Worm (Caenorhabditis elegans) whole organism, L3 larva: ENCODE measurements around the gene C02D5.2.

Source experiments
- R02D3.7 ChIP-seq: fragments of 150-350 bp; optimal IDR thresholded peaks from 2 replicates; lab custom pipeline; 2014; ENCODE audit warnings: missing biosample characterization, missing genetic modification characterization
- ZK546.5 ChIP-seq: sonication (generic microtip); optimal IDR thresholded peaks from 2 replicates; lab custom pipeline; 2017; ENCODE audit warnings: missing biosample characterization, missing genetic modification characterization
- aly-2 ChIP-seq: fragments of 150-350 bp; optimal IDR thresholded peaks from 2 replicates; lab custom pipeline; 2014; ENCODE audit warnings: missing biosample characterization, missing genetic modification characterization
- ama-1 ChIP-seq: fragments of 150-350 bp; optimal IDR thresholded peaks from 2 replicates; lab custom pipeline; 2018
- ceh-16 ChIP-seq: sonication (generic microtip); optimal IDR thresholded peaks from 2 replicates; lab custom pipeline; 2017; ENCODE audit warnings: missing biosample characterization, missing genetic modification characterization
- ceh-28 ChIP-seq: fragments of 150-350 bp; optimal IDR thresholded peaks from 2 replicates; lab custom pipeline; 2014; ENCODE audit warnings: missing biosample characterization, missing genetic modification reagents, missing genetic modification characterization
- ceh-82 ChIP-seq: fragments of 150-350 bp; optimal IDR thresholded peaks from 2 replicates; lab custom pipeline; 2014; ENCODE audit warnings: missing biosample characterization, missing genetic modification characterization
- ceh-9 ChIP-seq: sonication (generic microtip); optimal IDR thresholded peaks from 2 replicates; lab custom pipeline; 2018; ENCODE audit warnings: missing biosample characterization, missing genetic modification characterization
- daf-12 ChIP-seq: fragments of 150-350 bp; optimal IDR thresholded peaks from 2 replicates; lab custom pipeline; 2014; ENCODE audit warnings: missing biosample characterization, missing genetic modification reagents, missing genetic modification characterization
- egl-27 ChIP-seq: sonication (generic microtip); optimal IDR thresholded peaks from 4 replicates; lab custom pipeline; 2017; ENCODE audit warnings: missing biosample characterization, missing genetic modification reagents, missing genetic modification characterization
- egl-5 ChIP-seq: fragments of 150-350 bp; optimal IDR thresholded peaks from 2 replicates; lab custom pipeline; 2017; ENCODE audit warnings: missing biosample characterization, missing genetic modification reagents, missing genetic modification characterization, inconsistent platforms
- elt-1 ChIP-seq: fragments of 150-350 bp; optimal IDR thresholded peaks from 2 replicates; lab custom pipeline; 2014; ENCODE audit warnings: missing biosample characterization, missing genetic modification characterization
- elt-2 ChIP-seq: sonication (generic microtip); optimal IDR thresholded peaks from 2 replicates; lab custom pipeline; 2016; ENCODE audit warnings: missing genetic modification reagents, mild to moderate bottlenecking, missing genetic modification characterization, missing compliant biosample characterization
- elt-3 ChIP-seq, 3 experiments: fragments of 150-350 bp in 1 of 3; sonication (generic microtip) in 2 of 3; optimal IDR thresholded peaks; 2 replicates in 2 of 3; 4 replicates in 1 of 3; lab custom pipeline; 2014 to 2017; ENCODE audit warnings: missing biosample characterization in 3 of 3, missing genetic modification characterization in 3 of 3
- eor-1 ChIP-seq, 2 experiments: fragments of 150-350 bp; optimal IDR thresholded peaks; 2 replicates each; lab custom pipeline; 2014 to 2018; ENCODE audit warnings: missing biosample characterization in 2 of 2, missing genetic modification characterization in 2 of 2
- fkh-10 ChIP-seq: sonication (generic microtip); optimal IDR thresholded peaks from 2 replicates; lab custom pipeline; 2017; ENCODE audit warnings: missing biosample characterization, missing genetic modification reagents, missing genetic modification characterization
- fkh-2 ChIP-seq: fragments of 150-350 bp; optimal IDR thresholded peaks from 2 replicates; lab custom pipeline; 2014; ENCODE audit warnings: missing biosample characterization, missing genetic modification reagents, missing genetic modification characterization
- fos-1 ChIP-seq: fragments of 150-350 bp; optimal IDR thresholded peaks from 2 replicates; lab custom pipeline; 2014; ENCODE audit warnings: missing biosample characterization, missing genetic modification characterization
- hmg-11 ChIP-seq: sonication (generic microtip); optimal IDR thresholded peaks from 2 replicates; lab custom pipeline; 2016; ENCODE audit warnings: missing genetic modification characterization, missing compliant biosample characterization
- jun-1 ChIP-seq: fragments of 150-350 bp; optimal IDR thresholded peaks from 2 replicates; lab custom pipeline; 2014; ENCODE audit warnings: missing biosample characterization, missing genetic modification reagents, missing genetic modification characterization
- lin-15B ChIP-seq: fragments of 150-350 bp; optimal IDR thresholded peaks from 2 replicates; lab custom pipeline; 2014; ENCODE audit warnings: missing biosample characterization, missing genetic modification characterization
- lin-39 ChIP-seq: fragments of 150-350 bp; optimal IDR thresholded peaks from 2 replicates; lab custom pipeline; 2018; ENCODE audit warnings: missing biosample characterization, missing genetic modification reagents, missing genetic modification characterization
- lsy-12 ChIP-seq: sonication (generic microtip); optimal IDR thresholded peaks from 2 replicates; lab custom pipeline; 2016; ENCODE audit warnings: mild to moderate bottlenecking, missing genetic modification characterization, missing compliant biosample characterization
- mdl-1 ChIP-seq: fragments of 150-350 bp; optimal IDR thresholded peaks from 2 replicates; lab custom pipeline; 2014; ENCODE audit warnings: missing biosample characterization, missing genetic modification characterization
- mml-1 ChIP-seq: fragments of 150-350 bp; sonication (generic microtip); optimal IDR thresholded peaks from 3 replicates; lab custom pipeline; 2014; ENCODE audit warnings: missing biosample characterization, missing genetic modification characterization
- nfya-1 ChIP-seq: sonication (generic microtip); optimal IDR thresholded peaks from 2 replicates; lab custom pipeline; 2017; ENCODE audit warnings: missing genetic modification characterization, mild to moderate bottlenecking, missing compliant biosample characterization, antibody characterized with exemption, moderate library complexity; ENCODE audit not compliant: insufficient read depth
- nhr-11 ChIP-seq: fragments of 150-350 bp; optimal IDR thresholded peaks from 2 replicates; lab custom pipeline; 2014; ENCODE audit warnings: missing biosample characterization, missing genetic modification characterization
- nhr-12 ChIP-seq: fragments of 150-350 bp; optimal IDR thresholded peaks from 2 replicates; lab custom pipeline; 2014; ENCODE audit warnings: missing biosample characterization, missing genetic modification characterization
- nhr-23 ChIP-seq: fragments of 150-350 bp; optimal IDR thresholded peaks from 2 replicates; lab custom pipeline; 2014; ENCODE audit warnings: missing biosample characterization, missing genetic modification reagents, missing genetic modification characterization
- nhr-25 ChIP-seq: sonication (generic microtip); optimal IDR thresholded peaks from 2 replicates; lab custom pipeline; 2017; ENCODE audit warnings: missing biosample characterization, missing genetic modification characterization
- nhr-28 ChIP-seq: fragments of 150-350 bp; optimal IDR thresholded peaks from 2 replicates; lab custom pipeline; 2014; ENCODE audit warnings: missing biosample characterization, missing genetic modification characterization
- nhr-67 ChIP-seq: fragments of 150-350 bp; optimal IDR thresholded peaks from 2 replicates; lab custom pipeline; 2014; ENCODE audit warnings: missing biosample characterization, missing genetic modification characterization
- nhr-76 ChIP-seq: fragments of 150-350 bp; sonication (generic microtip); optimal IDR thresholded peaks from 5 replicates; lab custom pipeline; 2014; ENCODE audit warnings: missing biosample characterization, missing genetic modification characterization
- nhr-77 ChIP-seq: fragments of 150-350 bp; optimal IDR thresholded peaks from 2 replicates; lab custom pipeline; 2014; ENCODE audit warnings: missing biosample characterization, missing genetic modification characterization
- pha-4 ChIP-seq: fragments of 150-350 bp; optimal IDR thresholded peaks from 2 replicates; lab custom pipeline; 2014; ENCODE audit warnings: missing biosample characterization, missing genetic modification reagents, missing genetic modification characterization
- pqm-1 ChIP-seq: fragments of 150-350 bp; optimal IDR thresholded peaks from 2 replicates; lab custom pipeline; 2017; ENCODE audit warnings: missing biosample characterization, missing genetic modification characterization, inconsistent platforms
- sea-2 ChIP-seq: fragments of 150-350 bp; sonication (generic microtip); optimal IDR thresholded peaks from 4 replicates; lab custom pipeline; 2014; ENCODE audit warnings: missing biosample characterization, missing genetic modification reagents, missing genetic modification characterization
- snpc-4 ChIP-seq: fragments of 150-350 bp; optimal IDR thresholded peaks from 2 replicates; lab custom pipeline; 2014; ENCODE audit warnings: missing biosample characterization, missing genetic modification characterization
- tbx-2 ChIP-seq: sonication (generic microtip); optimal IDR thresholded peaks from 2 replicates; lab custom pipeline; 2016; ENCODE audit warnings: mild to moderate bottlenecking, missing genetic modification characterization, missing compliant biosample characterization
- unc-39 ChIP-seq: sonication (generic microtip); optimal IDR thresholded peaks from 4 replicates; lab custom pipeline; 2017; ENCODE audit warnings: missing biosample characterization, missing genetic modification characterization
- unc-62 ChIP-seq: fragments of 150-350 bp; sonication (generic microtip); optimal IDR thresholded peaks from 4 replicates; lab custom pipeline; 2014; ENCODE audit warnings: missing biosample characterization, missing genetic modification reagents, missing genetic modification characterization
- zag-1 ChIP-seq: fragments of 150-350 bp; optimal IDR thresholded peaks from 2 replicates; lab custom pipeline; 2014; ENCODE audit warnings: missing biosample characterization, missing genetic modification characterization
- ztf-11 ChIP-seq: fragments of 150-350 bp; optimal IDR thresholded peaks from 2 replicates; lab custom pipeline; 2014; ENCODE audit warnings: missing biosample characterization, missing genetic modification characterization
- ztf-4 ChIP-seq: fragments of 150-350 bp; optimal IDR thresholded peaks from 2 replicates; lab custom pipeline; 2014; ENCODE audit warnings: missing biosample characterization, missing genetic modification characterization

The C02D5.2 gene

DNA sequence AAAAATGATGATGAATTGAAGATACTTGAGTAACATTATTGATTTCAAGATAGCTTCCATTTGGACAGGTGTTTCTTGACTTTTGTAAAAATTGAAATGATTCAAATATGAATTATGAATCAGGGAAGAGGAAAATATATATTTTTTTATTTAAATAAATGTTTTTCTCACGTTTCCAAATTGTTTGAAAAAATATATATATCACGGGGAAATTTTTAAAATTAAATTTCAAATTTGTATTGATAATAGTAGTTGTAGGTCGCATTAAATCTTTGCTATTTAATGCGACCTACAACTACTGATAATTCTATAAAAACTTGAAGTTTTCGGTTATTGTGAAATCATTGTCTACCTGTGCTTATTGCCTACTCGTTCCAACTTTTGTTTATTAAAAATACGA, 37.2 kb upstream of the C02D5.2 start, which contains the start of gene ZC21.8:
TSS of gene ZC21.8 (minus strand) at position 101 of the 400 bp plus-strand sequence.
- TF ChIP-seq jun-1 (tag; lab: Kevin White, UChicago) (no peak), unc-62 (GFP tag; lab: Kevin White, UChicago) (no peak), ceh-82 (no peak), eor-1 (tag; optimal IDR thresholded peaks at IDR 0.05; lab: Kevin White, UChicago) (no peak), ama-1 (no peak), ceh-28 (tag; lab: Kevin White, UChicago) (no peak), nhr-67 (tag; lab: Kevin White, UChicago) (no peak), aly-2 (tag; lab: Kevin White, UChicago) (no peak)
- TF ChIP-seq, all 47 proteins: peak for 0

DNA sequence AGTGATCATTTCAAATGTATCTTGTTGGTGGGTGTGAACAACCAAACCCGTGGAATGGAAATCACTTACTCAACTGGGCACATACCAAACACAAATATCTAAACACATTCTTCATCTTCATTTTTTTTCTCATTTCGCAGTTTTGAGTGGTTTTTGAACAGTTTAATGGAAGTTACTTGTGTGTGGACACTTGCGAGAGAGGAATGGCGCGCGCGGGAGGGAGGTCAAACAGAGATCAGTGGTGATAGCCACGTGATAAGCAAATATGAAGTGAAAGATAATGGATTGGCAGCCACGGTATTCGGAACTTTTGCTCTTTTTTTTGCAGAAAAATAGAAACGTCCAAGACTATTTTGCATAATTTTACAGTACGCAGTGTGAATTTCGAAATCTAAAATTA, 36.5 kb upstream of the C02D5.2 start:
- no peak for TF ChIP-seq mml-1 (tag; lab: Kevin White, UChicago)
- TF ChIP-seq pha-4 = peak; percentile 76

DNA sequence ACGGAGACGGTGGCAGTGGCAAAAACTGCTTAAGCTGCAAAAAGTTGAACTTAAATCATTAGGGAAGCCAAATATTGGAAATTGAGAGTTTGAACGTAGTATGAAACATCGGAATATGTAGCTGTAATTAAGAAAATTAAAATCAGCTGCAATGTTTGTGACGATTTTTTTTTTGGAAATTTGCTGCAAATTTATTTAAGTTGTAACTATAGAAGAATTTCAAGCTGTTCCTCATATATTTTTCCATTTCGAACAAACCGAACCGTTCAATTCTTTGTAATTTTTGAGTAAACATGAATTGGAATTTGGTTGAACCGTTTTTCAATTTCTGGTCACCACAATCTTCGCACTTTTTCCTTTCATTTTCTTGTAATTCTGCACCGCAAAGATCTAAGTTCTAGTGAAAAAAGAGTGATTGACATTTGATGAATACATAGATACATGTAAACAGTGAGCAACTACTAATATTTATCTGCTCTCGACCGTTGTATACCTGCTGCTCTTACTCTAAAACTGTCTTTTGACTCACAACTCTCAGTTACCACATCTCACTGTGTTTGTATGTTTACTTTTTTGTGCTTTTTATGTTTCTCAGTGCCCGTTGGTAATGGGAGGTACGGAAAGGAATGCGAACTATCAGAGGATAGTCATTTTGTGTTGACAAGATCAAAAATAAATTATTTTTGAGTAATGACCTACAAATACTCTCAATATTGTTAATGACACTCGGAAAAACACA, 35.3 kb upstream of the C02D5.2 start:
- TF ChIP-seq pha-4 (peak; percentile 97), nhr-67 (tag; lab: Kevin White, UChicago) (no peak)

DNA sequence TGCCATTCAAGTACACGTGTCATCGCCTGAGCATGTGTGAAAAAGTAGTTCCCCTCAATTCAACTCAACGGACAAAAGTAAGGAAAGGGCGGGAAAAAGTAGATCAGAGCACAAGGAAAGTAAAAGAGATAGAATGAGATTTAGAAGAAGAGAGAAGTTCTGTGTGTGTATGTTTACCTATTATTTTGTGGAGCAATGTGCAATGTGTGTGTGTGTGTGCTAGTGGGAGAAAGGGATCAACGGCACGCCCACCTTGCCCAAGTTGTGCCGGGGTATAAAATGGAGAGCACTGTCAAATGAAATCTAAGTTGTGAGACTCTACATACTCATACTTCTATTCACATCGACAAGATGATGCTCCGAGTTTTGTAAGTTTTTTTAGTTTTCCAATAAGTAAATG, 32.4 kb upstream of the C02D5.2 start, which contains the start of gene idpp-15:
TSS of gene idpp-15 (plus strand) at position 301 of the 400 bp plus-strand sequence.
- TF ChIP-seq pha-4 (peak; percentile 72), ceh-28 (tag; lab: Kevin White, UChicago) (no peak)

DNA sequence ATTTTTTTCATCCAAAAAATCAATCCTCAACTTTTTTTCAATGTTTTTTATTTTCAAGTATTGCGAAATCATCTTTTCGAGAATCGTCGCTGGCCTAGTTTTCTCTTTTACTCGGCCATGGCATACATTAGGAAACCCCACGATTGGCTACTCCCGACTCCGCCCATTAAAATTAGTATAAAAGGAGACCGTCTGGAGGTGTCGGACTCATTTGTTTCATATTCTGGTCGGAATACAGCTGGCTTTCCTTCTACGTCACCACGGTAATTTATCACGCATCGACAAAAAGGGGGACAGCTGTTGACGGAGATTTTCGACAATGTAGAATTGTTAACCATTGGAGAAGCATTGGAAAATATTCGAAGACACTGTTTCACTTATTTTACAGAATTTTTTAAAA, 28.1 kb upstream of the C02D5.2 start:
- TF ChIP-seq nhr-25 (tag; lab: Kevin White, UChicago) (peak; percentile 47), zag-1 (tag; lab: Kevin White, UChicago) (no peak), unc-62 (GFP tag; lab: Kevin White, UChicago) (no peak), nhr-77 (tag; lab: Kevin White, UChicago) (no peak), nhr-76 (tag; lab: Kevin White, UChicago) (no peak), elt-2 (tag; lab: Kevin White, UChicago) (peak; percentile 10), nhr-23 (tag; lab: Kevin White, UChicago) (no peak), tbx-2 (tag; lab: Kevin White, UChicago) (no peak), pha-4 (no peak), ama-1 (peak; percentile 42), eor-1 (tag; optimal IDR thresholded peaks at IDR 0.05; lab: Kevin White, UChicago) (no peak), elt-3 (tag; optimal IDR thresholded peaks at IDR 0.05; lab: Kevin White, UChicago) (no peak), ceh-16 (tag; lab: Kevin White, UChicago) (no peak), ztf-4 (no peak), nhr-28 (tag; lab: Kevin White, UChicago) (no peak), egl-5 (no peak), nhr-67 (tag; lab: Kevin White, UChicago) (no peak), hmg-11 (tag; lab: Kevin White, UChicago) (peak; percentile 25), snpc-4 (tag; lab: Kevin White, UChicago) (peak; percentile 55), lsy-12 (tag; lab: Kevin White, UChicago) (peak; percentile 55), lin-39 (tag; lab: Kevin White, UChicago) (no peak), ZK546.5 (tag; lab: Kevin White, UChicago) (no peak), sea-2 (GFP tag; lab: Kevin White, UChicago) (no peak), pqm-1 (tag; lab: Kevin White, UChicago) (no peak), nhr-11 (tag; lab: Kevin White, UChicago) (no peak), nfya-1 (tag; lab: Kevin White, UChicago) (peak; percentile 100), unc-39 (tag; lab: Kevin White, UChicago) (no peak), daf-12 (tag; lab: Kevin White, UChicago) (no peak), ztf-11 (no peak), aly-2 (tag; lab: Kevin White, UChicago) (no peak), nhr-12 (tag; lab: Kevin White, UChicago) (no peak), fkh-10 (GFP tag; lab: Kevin White, UChicago) (no peak), R02D3.7 (tag; lab: Kevin White, UChicago) (no peak), egl-27 (tag; lab: Kevin White, UChicago) (no peak), lin-15B (tag; lab: Kevin White, UChicago) (peak; percentile 81), mml-1 (tag; lab: Kevin White, UChicago) (no peak), fkh-2 (tag; lab: Kevin White, UChicago) (no peak), ceh-82 (no peak), elt-1 (tag; lab: Kevin White, UChicago) (no peak), fos-1 (no peak), mdl-1 (tag; lab: Kevin White, UChicago) (no peak), ceh-9 (tag; lab: Kevin White, UChicago) (no peak)
